Worm (Caenorhabditis elegans): ENCODE results near the gene idpp-6.

DNA sequence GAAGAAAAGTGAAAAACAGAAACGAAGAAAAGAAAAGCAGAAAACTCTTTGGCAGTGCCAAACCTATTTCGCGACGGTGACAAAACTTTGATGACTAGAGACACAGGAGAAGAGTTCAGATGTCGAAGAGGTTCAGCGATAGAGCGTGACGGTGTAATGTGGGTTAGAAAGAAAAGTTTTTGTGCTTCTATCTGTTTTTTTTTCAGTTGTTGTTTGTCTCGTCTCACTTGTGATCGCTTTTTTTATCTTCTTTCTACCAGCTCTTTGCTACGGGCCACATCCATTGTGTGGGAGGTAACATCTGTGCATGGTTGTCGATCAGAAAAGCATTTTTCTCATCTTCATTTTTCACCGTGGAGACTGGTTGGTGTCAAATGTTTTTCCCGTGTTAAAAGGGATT, 42.9 kb downstream of the idpp-6 start, which contains the start of gene F41B4.1:
- TF ChIP-seq lin-39 (tag; optimal IDR thresholded peaks at IDR 0.05) (no peak), snpc-4 (tag; optimal IDR thresholded peaks at IDR 0.05) (no peak), alr-1 (tag; optimal IDR thresholded peaks at IDR 0.05) (no peak)
